Fruit fly (Drosophila melanogaster): ENCODE data around the gene Bin1.
A peak's percentile ranks its signal among the peaks of the same experiment; 100 is the strongest.

Bin1 gene

dm6 chr3R:16212859-16213708 lies 23.7 kb upstream of the Bin1 start (continued):
- TF ChIP-seq salr (GFP tag; optimal IDR thresholded peaks at IDR 0.05) (peak in 1 of 2 experiments; percentile 39), svp (GFP tag) (peak; percentile 45), Sox15 (GFP tag; optimal IDR thresholded peaks at IDR 0.05) (no peak), CG3919 (GFP tag; optimal IDR thresholded peaks at IDR 0.05) (peak; percentile 71), Blimp-1 (GFP tag; optimal IDR thresholded peaks at IDR 0.05) (no peak), Smox (GFP tag; optimal IDR thresholded peaks at IDR 0.05) (peak; percentile 36), pdm3 (GFP tag; optimal IDR thresholded peaks at IDR 0.05) (peak; percentile 5), eg (GFP tag; IDR thresholded peaks at IDR 0.05) (0 out of 3 replicates have a peak, but pooled peaks have one; percentile 7), achi (GFP tag; optimal IDR thresholded peaks at IDR 0.05) (peak; percentile 14), fd59A (GFP tag; optimal IDR thresholded peaks at IDR 0.05) (peak; percentile 30), CG7368 (GFP tag; optimal IDR thresholded peaks at IDR 0.05) (peak; percentile 80), CG34406 (GFP tag; optimal IDR thresholded peaks at IDR 0.05) (peak; percentile 27), Lpt (GFP tag; optimal IDR thresholded peaks at IDR 0.05) (peak; percentile 28), CG3032 (tag; optimal IDR thresholded peaks at IDR 0.05) (peak; percentile 44), topi (GFP tag; optimal IDR thresholded peaks at IDR 0.05) (peak; percentile 42), Met (GFP tag; optimal IDR thresholded peaks at IDR 0.05) (peak; percentile 68), dac (GFP tag; optimal IDR thresholded peaks at IDR 0.05) (no peak), CG6792 (GFP tag; optimal IDR thresholded peaks at IDR 0.05) (peak; percentile 41), fd85E (GFP tag; optimal IDR thresholded peaks at IDR 0.05) (no peak), acj6 (GFP tag; optimal IDR thresholded peaks at IDR 0.05) (peak; percentile 25), Eip78C (GFP tag) (peak; percentile 89), Ets96B (tag; optimal IDR thresholded peaks at IDR 0.05) (peak; percentile 49), CG16779 (tag; optimal IDR thresholded peaks at IDR 0.05) (peak; percentile 49), CG31627 (GFP tag; optimal IDR thresholded peaks at IDR 0.05) (no peak), ss (GFP tag; optimal IDR thresholded peaks at IDR 0.05) (peak in 1 of 2 experiments; percentile 28), CG11902 (GFP tag; optimal IDR thresholded peaks at IDR 0.05) (peak; percentile 37), CG8632 (GFP tag; optimal IDR thresholded peaks at IDR 0.05) (peak; percentile 11), CG15336 (GFP tag; IDR thresholded peaks at IDR 0.05) (peak; percentile 19)

DNA sequence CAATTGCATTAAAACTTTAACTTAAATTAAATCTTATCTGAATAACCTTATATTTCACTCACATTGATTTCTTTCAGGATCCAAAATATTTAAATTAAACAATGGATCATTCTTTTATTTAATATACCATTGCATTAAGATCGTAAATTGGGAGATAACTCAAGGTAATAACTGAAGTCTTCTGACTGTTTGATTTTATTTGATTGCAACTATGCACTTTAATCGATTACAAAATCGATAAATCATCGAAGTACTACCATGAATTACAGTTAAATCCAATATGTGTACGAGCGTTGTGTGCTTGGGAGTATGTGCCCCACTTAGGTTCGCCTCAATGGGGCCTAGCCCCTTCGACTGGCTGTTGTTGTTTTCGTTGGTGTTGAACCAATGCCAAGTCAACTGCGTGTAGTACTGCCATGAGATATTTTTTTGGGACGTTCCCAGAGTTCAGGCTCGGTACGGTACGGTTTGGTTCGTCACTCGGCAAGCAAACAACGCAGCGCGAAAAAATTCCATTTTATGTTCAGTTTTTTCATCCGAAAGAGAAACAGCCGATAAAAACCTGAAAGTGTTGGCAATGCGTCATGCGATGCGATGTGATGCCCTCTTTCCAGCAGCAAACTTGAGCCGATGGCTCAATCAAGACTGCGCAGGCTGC lies 22.6 kb upstream of the Bin1 start:
- peak; percentile 26 for TF ChIP-seq Met (GFP tag; optimal IDR thresholded peaks at IDR 0.05)
- TF ChIP-seq esn (GFP tag; optimal IDR thresholded peaks at IDR 0.05): peak; percentile 17
- no peak for TF ChIP-seq CG10631 (GFP tag; optimal IDR thresholded peaks at IDR 0.05)
- TF ChIP-seq Sox102F (GFP tag; optimal IDR thresholded peaks at IDR 0.05): peak; percentile 7
- TF ChIP-seq CG8632 (GFP tag; optimal IDR thresholded peaks at IDR 0.05): no peak
- no peak for TF ChIP-seq CG11762 (GFP tag; optimal IDR thresholded peaks at IDR 0.05; ENCODE audit: insufficient read depth)
- TF ChIP-seq Smox (GFP tag; optimal IDR thresholded peaks at IDR 0.05): no peak
- TF ChIP-seq CG6163 (GFP tag; IDR thresholded peaks at IDR 0.05): peak; percentile 48; the same call in 1 of the 3 replicates
- no peak for TF ChIP-seq CG34406 (GFP tag; optimal IDR thresholded peaks at IDR 0.05)
- TF ChIP-seq CG31627 (GFP tag; optimal IDR thresholded peaks at IDR 0.05): no peak
- peak; percentile 36 for TF ChIP-seq Blimp-1 (GFP tag; optimal IDR thresholded peaks at IDR 0.05)
- TF ChIP-seq Ets96B (tag; optimal IDR thresholded peaks at IDR 0.05): no peak
- peak; percentile 7 for TF ChIP-seq CG3919 (GFP tag; optimal IDR thresholded peaks at IDR 0.05)
- TF ChIP-seq svp (GFP tag): peak; percentile 58
- TF ChIP-seq CG7368 (GFP tag; optimal IDR thresholded peaks at IDR 0.05): no peak
- no peak for TF ChIP-seq fd59A (GFP tag; optimal IDR thresholded peaks at IDR 0.05)
- TF ChIP-seq cyc (GFP tag; optimal IDR thresholded peaks at IDR 0.05): no peak
- no peak for TF ChIP-seq CG4318 (GFP tag; optimal IDR thresholded peaks at IDR 0.05)
- peak; percentile 4 for TF ChIP-seq CG1621 (tag; optimal IDR thresholded peaks at IDR 0.05)
- no peak for TF ChIP-seq CG16779 (tag; optimal IDR thresholded peaks at IDR 0.05)
- TF ChIP-seq CG6854 (GFP tag; optimal IDR thresholded peaks at IDR 0.05): peak; percentile 39
- TF ChIP-seq Eip78C (GFP tag): peak; percentile 62
- TF ChIP-seq eg (GFP tag; IDR thresholded peaks at IDR 0.05): no peak

Measured in whole organism, prepupa.